Fruit fly (Drosophila melanogaster) whole organism, embryonic: ENCODE measurements around the gene mbc.

Experiments used
- B-H2 ChIP-seq: fragments of 200-800 bp; sonication (Bioruptor generic); optimal IDR thresholded peaks from 2 replicates; lab custom pipeline; 2018; ENCODE audit warnings: missing biosample characterization, mild to moderate bottlenecking, missing genetic modification characterization
- CG12391 ChIP-seq: fragments of 200-800 bp; sonication (Bioruptor generic); optimal IDR thresholded peaks from 3 replicates; lab custom pipeline; 2018; ENCODE audit warnings: missing biosample characterization, mild to moderate bottlenecking, missing genetic modification characterization, moderate library complexity
- CG13123 ChIP-seq: fragments of 200-800 bp; sonication (Bioruptor generic); optimal IDR thresholded peaks from 2 replicates; lab custom pipeline; 2016; ENCODE audit warnings: missing biosample characterization, missing genetic modification characterization
- CG14050 ChIP-seq: fragments of 200-800 bp; sonication (Bioruptor generic); IDR thresholded peaks from 3 replicates; pipeline ENCODE4 v1.3.6; 2022; ENCODE audit warnings: missing biosample characterization, missing genetic modification characterization
- CG1603 ChIP-seq: fragments of 200-800 bp; sonication (Bioruptor generic); optimal IDR thresholded peaks from 2 replicates; lab custom pipeline; 2019; ENCODE audit warnings: missing biosample characterization, mild to moderate bottlenecking, missing genetic modification characterization, moderate library complexity
- CG1832 ChIP-seq: fragments of 200-800 bp; sonication (Bioruptor generic); optimal IDR thresholded peaks from 2 replicates; lab custom pipeline; 2017; ENCODE audit warnings: missing biosample characterization, mild to moderate bottlenecking, missing genetic modification characterization, inconsistent platforms
- CG2678 ChIP-seq: fragments of 200-800 bp; sonication (Bioruptor generic); optimal IDR thresholded peaks from 3 replicates; lab custom pipeline; 2019; ENCODE audit warnings: missing biosample characterization, mild to moderate bottlenecking, missing genetic modification characterization, moderate library complexity
- CG3065 ChIP-seq: fragments of 200-800 bp; sonication (Bioruptor generic); optimal IDR thresholded peaks from 2 replicates; lab custom pipeline; 2016; ENCODE audit warnings: missing biosample characterization, missing genetic modification characterization
- CG34376 ChIP-seq: fragments of 200-800 bp; sonication (Bioruptor generic); optimal IDR thresholded peaks from 2 replicates; lab custom pipeline; 2018; ENCODE audit warnings: missing biosample characterization, mild to moderate bottlenecking, missing genetic modification characterization
- CG3726 ChIP-seq: fragments of 200-800 bp; sonication (Bioruptor generic); IDR thresholded peaks from 3 replicates; pipeline ENCODE4, ENCODE4 v1.3.6; 2022; ENCODE audit warnings: missing biosample characterization, missing genetic modification characterization
- CG4282 ChIP-seq: fragments of 200-800 bp; sonication (Bioruptor generic); optimal IDR thresholded peaks from 2 replicates; lab custom pipeline; 2016; ENCODE audit warnings: missing biosample characterization, missing genetic modification characterization
- CG4328 ChIP-seq: fragments of 200-800 bp; sonication (Bioruptor generic); optimal IDR thresholded peaks from 3 replicates; lab custom pipeline; 2017; ENCODE audit warnings: missing biosample characterization, missing genetic modification reagents, missing genetic modification characterization
- CG4424 ChIP-seq: fragments of 200-800 bp; sonication (Bioruptor generic); optimal IDR thresholded peaks from 3 replicates; lab custom pipeline; 2016; ENCODE audit warnings: missing biosample characterization, missing genetic modification characterization
- CG4820 ChIP-seq: fragments of 200-800 bp; sonication (Bioruptor generic); optimal IDR thresholded peaks from 3 replicates; lab custom pipeline; 2016; ENCODE audit warnings: missing biosample characterization, missing genetic modification characterization
- CG7839 ChIP-seq: fragments of 200-800 bp; sonication (Bioruptor generic); optimal IDR thresholded peaks from 3 replicates; lab custom pipeline; 2018; ENCODE audit warnings: missing biosample characterization, mild to moderate bottlenecking, missing genetic modification characterization, moderate library complexity
- CG9817 ChIP-seq: fragments of 200-800 bp; sonication (Bioruptor generic); optimal IDR thresholded peaks from 2 replicates; lab custom pipeline; 2018; ENCODE audit warnings: missing biosample characterization, mild to moderate bottlenecking, missing genetic modification characterization, moderate library complexity
- CrebB ChIP-seq: fragments of 200-800 bp; sonication (Bioruptor generic); optimal IDR thresholded peaks from 3 replicates; lab custom pipeline; 2018; ENCODE audit warnings: missing biosample characterization, mild to moderate bottlenecking, missing genetic modification characterization
- Doc2 ChIP-seq: fragments of 200-800 bp; sonication (Bioruptor generic); IDR thresholded peaks from 2 replicates; pipeline ENCODE4 v1.3.6; 2022; ENCODE audit warnings: missing biosample characterization, missing genetic modification characterization
- E2f2 ChIP-seq: fragments of 200-800 bp; sonication (Bioruptor generic); IDR thresholded peaks from 2 replicates; pipeline ENCODE4 v1.3.6; 2022; ENCODE audit warnings: missing biosample characterization, missing genetic modification characterization
- Hmr ChIP-seq: fragments of 200-800 bp; sonication (Bioruptor generic); optimal IDR thresholded peaks from 3 replicates; lab custom pipeline; 2017; ENCODE audit warnings: mild to moderate bottlenecking, missing biosample characterization, missing genetic modification reagents, missing genetic modification characterization
- Hr78 ChIP-seq, 2 experiments: fragments of 200-800 bp in 1 of 2; fragments of >200 bp in 1 of 2; sonication (Bioruptor generic) in 1 of 2; optimal IDR thresholded peaks; 2 replicates each; lab custom pipeline; 2017 to 2019; ENCODE audit warnings: missing biosample characterization in 2 of 2, missing genetic modification characterization in 2 of 2, mild to moderate bottlenecking in 1 of 2, moderate library complexity in 1 of 2
- Lpt ChIP-seq: fragments of >200 bp; optimal IDR thresholded peaks from 2 replicates; lab custom pipeline; 2018; ENCODE audit warnings: missing biosample characterization, missing genetic modification characterization
- MTF-1 ChIP-seq: fragments of 200-800 bp; sonication (Bioruptor generic); optimal IDR thresholded peaks from 2 replicates; lab custom pipeline; 2018; ENCODE audit warnings: missing biosample characterization, mild to moderate bottlenecking, missing genetic modification characterization, borderline replicate concordance
- NC2β ChIP-seq: fragments of 200-800 bp; sonication (Bioruptor generic); optimal IDR thresholded peaks from 2 replicates; lab custom pipeline; 2016; ENCODE audit warnings: missing biosample characterization, missing genetic modification characterization
- Nf-YB ChIP-seq: fragments of 200-800 bp; sonication (Bioruptor generic); optimal IDR thresholded peaks from 3 replicates; lab custom pipeline; 2019; ENCODE audit warnings: missing biosample characterization, mild to moderate bottlenecking, missing genetic modification characterization, moderate library complexity
- Xrp1 ChIP-seq: fragments of 200-800 bp; sonication (Bioruptor generic); IDR thresholded peaks from 2 replicates; pipeline ENCODE4 v1.3.6; 2022; ENCODE audit warnings: missing biosample characterization, missing genetic modification characterization
- bsh ChIP-seq, 2 experiments: fragments of 200-800 bp; sonication (Bioruptor generic); optimal IDR thresholded peaks; 2 replicates each; lab custom pipeline; 2017 to 2018; ENCODE audit warnings: mild to moderate bottlenecking in 2 of 2, missing biosample characterization in 2 of 2, missing genetic modification characterization in 2 of 2, moderate library complexity in 1 of 2
- crol ChIP-seq: fragments of 200-800 bp; sonication (Bioruptor generic); IDR thresholded peaks from 2 replicates; pipeline ENCODE4 v1.3.6; 2022; ENCODE audit warnings: missing biosample characterization, missing genetic modification characterization
- cwo ChIP-seq: fragments of 200-800 bp; sonication (Bioruptor generic); optimal IDR thresholded peaks from 3 replicates; lab custom pipeline; 2017; ENCODE audit warnings: missing biosample characterization, missing genetic modification characterization, mild to moderate bottlenecking, moderate library complexity, missing genetic modification reagents
- dmrt99B ChIP-seq: fragments of 200-800 bp; sonication (Bioruptor generic); optimal IDR thresholded peaks from 2 replicates; lab custom pipeline; 2018; ENCODE audit warnings: missing biosample characterization, mild to moderate bottlenecking, missing genetic modification characterization, moderate library complexity
- ems ChIP-seq: fragments of 200-800 bp; sonication (Bioruptor generic); optimal IDR thresholded peaks from 3 replicates; lab custom pipeline; 2016; ENCODE audit warnings: missing biosample characterization, missing genetic modification characterization
- fd96Cb ChIP-seq: fragments of 200-800 bp; sonication (Bioruptor generic); optimal IDR thresholded peaks from 2 replicates; lab custom pipeline; 2018; ENCODE audit warnings: missing biosample characterization, mild to moderate bottlenecking, missing genetic modification characterization, moderate library complexity
- hb ChIP-seq: fragments of 200-800 bp; sonication (Bioruptor generic); IDR thresholded peaks from 3 replicates; pipeline ENCODE4 v1.3.6; 2022; ENCODE audit warnings: missing biosample characterization, missing genetic modification characterization; ENCODE audit not compliant: partially characterized antibody
- ken ChIP-seq: fragments of 200-800 bp; sonication (Bioruptor generic); IDR thresholded peaks from 3 replicates; pipeline ENCODE4 v1.3.6; 2022; ENCODE audit warnings: missing biosample characterization, missing genetic modification characterization
- lbe ChIP-seq: fragments of 200-800 bp; sonication (Bioruptor generic); optimal IDR thresholded peaks from 2 replicates; lab custom pipeline; 2016; ENCODE audit warnings: missing biosample characterization, mild to moderate bottlenecking, missing genetic modification characterization
- lov ChIP-seq, 2 experiments: fragments of 200-800 bp in 1 of 2; fragments of >200 bp in 1 of 2; sonication (Bioruptor generic) in 1 of 2; IDR thresholded peaks in 1 of 2; optimal IDR thresholded peaks in 1 of 2; 2 replicates in 1 of 2; 3 replicates in 1 of 2; pipeline versions ENCODE4 v1.3.6 to Lab custom; 2017 to 2022; ENCODE audit warnings: missing biosample characterization in 1 of 2, missing genetic modification characterization in 1 of 2
- maf-S ChIP-seq: fragments of 200-800 bp; sonication (Bioruptor generic); optimal IDR thresholded peaks from 2 replicates; lab custom pipeline; 2016; ENCODE audit warnings: missing biosample characterization, missing genetic modification characterization
- otp ChIP-seq: fragments of 200-800 bp; sonication (Bioruptor generic); IDR thresholded peaks from 3 replicates; pipeline ENCODE4, ENCODE4 v1.3.6; 2022; ENCODE audit warnings: missing biosample characterization, missing genetic modification characterization
- pho ChIP-seq: fragments of 200-800 bp; sonication (Bioruptor generic); optimal IDR thresholded peaks from 2 replicates; lab custom pipeline; 2016; ENCODE audit warnings: missing biosample characterization, missing genetic modification characterization
- pzg ChIP-seq: fragments of 200-800 bp; sonication (Bioruptor generic); optimal IDR thresholded peaks from 3 replicates; lab custom pipeline; 2018; ENCODE audit warnings: missing biosample characterization, mild to moderate bottlenecking, missing genetic modification characterization, moderate library complexity
- row ChIP-seq: fragments of 200-800 bp; sonication (Bioruptor generic); IDR thresholded peaks from 3 replicates; pipeline ENCODE4 v1.3.6; 2022; ENCODE audit warnings: missing biosample characterization, missing genetic modification characterization
- sd ChIP-seq: fragments of 200-800 bp; sonication (Bioruptor generic); optimal IDR thresholded peaks from 3 replicates; lab custom pipeline; 2018; ENCODE audit warnings: missing biosample characterization, mild to moderate bottlenecking, missing genetic modification characterization, moderate library complexity
- sna ChIP-seq: fragments of 200-800 bp; sonication (Bioruptor generic); IDR thresholded peaks from 2 replicates; pipeline ENCODE4 v1.3.6; 2022; ENCODE audit warnings: missing biosample characterization, missing genetic modification characterization; ENCODE audit not compliant: partially characterized antibody
- sr ChIP-seq: fragments of 200-800 bp; sonication (Bioruptor generic); IDR thresholded peaks from 3 replicates; pipeline ENCODE4 v1.3.6; 2022; ENCODE audit warnings: missing biosample characterization, missing genetic modification characterization
- unc-4 ChIP-seq: fragments of 200-800 bp; sonication (Bioruptor generic); IDR thresholded peaks from 2 replicates; pipeline ENCODE4 v1.3.6; 2022; ENCODE audit warnings: missing biosample characterization, missing genetic modification characterization; ENCODE audit not compliant: partially characterized antibody
- zen ChIP-seq: fragments of 200-800 bp; sonication (Bioruptor generic); optimal IDR thresholded peaks from 3 replicates; lab custom pipeline; 2018; ENCODE audit warnings: missing biosample characterization, mild to moderate bottlenecking, missing genetic modification characterization, moderate library complexity
- zfh1 ChIP-seq: fragments of 200-800 bp; sonication (Bioruptor generic); IDR thresholded peaks from 3 replicates; pipeline ENCODE4 v1.3.6; 2022; ENCODE audit warnings: missing biosample characterization, missing genetic modification characterization

Gene mbc

DNA sequence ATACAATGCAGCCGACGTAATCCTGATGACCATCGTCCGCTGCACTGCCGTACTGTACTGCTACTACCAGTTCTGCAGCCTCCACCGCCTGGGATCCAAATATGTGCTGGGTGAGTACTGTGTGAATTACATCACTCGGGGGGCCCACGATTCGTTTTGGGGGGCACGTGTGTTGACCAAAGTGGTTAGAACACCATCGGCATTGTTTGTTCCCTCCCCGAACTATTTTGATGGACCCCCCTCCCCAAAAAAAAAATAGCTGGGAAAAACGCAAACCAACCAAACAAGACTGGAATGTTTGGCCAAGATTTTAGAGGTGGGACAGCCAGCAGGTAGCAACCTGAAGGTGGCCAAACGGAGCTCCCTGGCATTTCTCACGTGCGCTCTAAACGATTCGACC lies 34.1 kb upstream of the mbc start:
- TF ChIP-seq CG12391 (tag; lab: Kevin White, UChicago), result no peak
- TF ChIP-seq sna (GFP tag; lab: Robert Waterston, UW), result no peak
- TF ChIP-seq otp (GFP tag; lab: Robert Waterston, UW), result peak; percentile 31; the same call in 1 of the 3 replicates
- TF ChIP-seq cwo (GFP tag; lab: Kevin White, UChicago), result peak; percentile 57
- TF ChIP-seq, all 482 proteins: peak for 2

DNA sequence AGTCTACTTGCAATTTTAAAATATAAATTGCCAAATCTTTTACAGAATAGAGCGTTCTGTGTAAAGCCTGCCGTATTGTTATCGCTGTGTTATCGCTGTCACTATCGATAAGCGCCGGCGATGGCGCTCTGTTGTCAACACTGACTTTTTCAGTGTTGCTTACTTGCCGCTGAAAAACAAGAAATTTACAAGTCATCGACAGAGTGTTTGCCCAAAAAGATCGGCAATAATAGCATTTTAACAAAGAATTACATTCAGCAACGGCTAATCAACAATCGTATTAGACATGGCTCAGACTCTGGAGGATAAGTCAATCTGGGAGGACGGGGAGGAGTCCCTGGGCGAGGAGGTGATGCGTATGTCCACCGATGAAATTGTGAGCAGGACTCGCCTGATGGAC lies 28.8 kb upstream of the mbc start, which contains the start of the genes RanBP3 and Rpt5:
Gene RanBP3, minus strand, starts transcription at position 107 of the 400 bp plus-strand sequence.
Gene Rpt5, plus strand, starts transcription at position 149 of the 400 bp plus-strand sequence.
- TF ChIP-seq row (GFP tag; lab: Robert Waterston, UW) (peak; percentile 49; the same call in 2 of the 3 replicates), CrebB (tag; lab: Kevin White, UChicago) (peak; percentile 49), Doc2 (GFP tag; lab: Robert Waterston, UW) (no peak), cwo (GFP tag; lab: Kevin White, UChicago) (no peak), CG2678 (tag; lab: Kevin White, UChicago) (no peak), CG34376 (GFP tag; lab: Kevin White, UChicago) (peak; percentile 59), MTF-1 (GFP tag; lab: Kevin White, UChicago) (no peak), lov (optimal IDR thresholded peaks at IDR 0.05; lab: Kevin White, UChicago) (no peak), lov (GFP tag; IDR thresholded peaks at IDR 0.05; lab: Robert Waterston, UW) (no peak), zen (tag; lab: Kevin White, UChicago) (no peak), CG7839 (tag; lab: Kevin White, UChicago) (no peak), unc-4 (GFP tag; lab: Robert Waterston, UW) (peak; percentile 82), CG4424 (GFP tag; lab: Kevin White, UChicago) (peak; percentile 31), zfh1 (GFP tag; lab: Robert Waterston, UW) (peak; percentile 38; the same call in 1 of the 3 replicates), crol (no peak), maf-S (peak; percentile 63), bsh (GFP tag; optimal IDR thresholded peaks at IDR 0.05; lab: Kevin White, UChicago) (peak in 1 of 2 experiments; percentile 9), fd96Cb (tag; lab: Kevin White, UChicago) (no peak), Hr78 (GFP tag; optimal IDR thresholded peaks at IDR 0.05; lab: Kevin White, UChicago) (no peak), NC2β (GFP tag; lab: Kevin White, UChicago) (peak; percentile 20), CG4282 (GFP tag; lab: Kevin White, UChicago) (peak; percentile 31), CG3726 (GFP tag; lab: Robert Waterston, UW) (no peak), ken (GFP tag; lab: Robert Waterston, UW) (peak; percentile 62; the same call in 1 of the 3 replicates), dmrt99B (tag; lab: Kevin White, UChicago) (no peak), CG3065 (GFP tag; lab: Kevin White, UChicago) (no peak), E2f2 (GFP tag; lab: Robert Waterston, UW) (peak; percentile 57), pzg (GFP tag; lab: Kevin White, UChicago) (peak; percentile 89), Lpt (GFP tag; lab: Kevin White, UChicago) (no peak), hb (GFP tag; lab: Robert Waterston, UW) (peak; percentile 78), CG1832 (GFP tag; lab: Kevin White, UChicago) (no peak), CG1603 (tag; lab: Kevin White, UChicago) (no peak), Xrp1 (GFP tag; lab: Robert Waterston, UW) (no peak), B-H2 (GFP tag; lab: Kevin White, UChicago) (peak; percentile 65), sr (GFP tag; lab: Robert Waterston, UW) (no peak), CG4820 (peak; percentile 3), CG13123 (GFP tag; lab: Kevin White, UChicago) (no peak), Hmr (peak; percentile 65), CG9817 (tag; lab: Kevin White, UChicago) (peak; percentile 38), ems (no peak), sd (no peak), pho (GFP tag; lab: Kevin White, UChicago) (peak; percentile 75), Nf-YB (no peak), lbe (peak; percentile 78), CG4328 (GFP tag; lab: Kevin White, UChicago) (no peak), CG14050 (no peak)
